Fruit fly (Drosophila melanogaster): ENCODE data around the gene Rap1.

The Rap1 gene

dm6 chr3L:1856467-1857350, 5.3 kb downstream of the Rap1 start, which contains the start of gene CG12024 (continued):
- TF ChIP-seq bowl (GFP tag; IDR thresholded peaks at IDR 0.05): no peak
- peak; percentile 42; the same call in 1 of the 2 replicates for TF ChIP-seq unc-4 (GFP tag; IDR thresholded peaks at IDR 0.05; ENCODE audit: partially characterized antibody)
- TF ChIP-seq CG10565 (GFP tag; optimal IDR thresholded peaks at IDR 0.05): no peak
- TF ChIP-seq CG11695 (GFP tag; IDR thresholded peaks at IDR 0.05): 0 out of 3 replicates have a peak, but pooled peaks have one; percentile 18
- no peak for TF ChIP-seq mld (GFP tag; IDR thresholded peaks at IDR 0.05; ENCODE audit: partially characterized antibody)
- peak; percentile 76 for TF ChIP-seq CG10209 (GFP tag; optimal IDR thresholded peaks at IDR 0.05)
- TF ChIP-seq dmrt11E (tag; optimal IDR thresholded peaks at IDR 0.05): peak; percentile 58
- no peak for TF ChIP-seq CG11723 (GFP tag; optimal IDR thresholded peaks at IDR 0.05)
- TF ChIP-seq CG12104 (GFP tag; optimal IDR thresholded peaks at IDR 0.05): peak; percentile 53
- peak; percentile 71 for TF ChIP-seq Sry-δ (GFP tag; optimal IDR thresholded peaks at IDR 0.05)
- TF ChIP-seq ro (GFP tag; IDR thresholded peaks at IDR 0.05): no peak
- TF ChIP-seq chn (GFP tag; optimal IDR thresholded peaks at IDR 0.05): peak; percentile 70
- no peak for TF ChIP-seq CG16813 (GFP tag; IDR thresholded peaks at IDR 0.05; ENCODE audit: partially characterized antibody)
- TF ChIP-seq slou (GFP tag; optimal IDR thresholded peaks at IDR 0.05): peak; percentile 62
- TF ChIP-seq BtbVII (GFP tag; optimal IDR thresholded peaks at IDR 0.05): no peak
- peak; percentile 76 for TF ChIP-seq Max (GFP tag; optimal IDR thresholded peaks at IDR 0.05)
- TF ChIP-seq ap (GFP tag; IDR thresholded peaks at IDR 0.05): peak; percentile 21; the same call in 1 of the 2 replicates
- TF ChIP-seq hkb (optimal IDR thresholded peaks at IDR 0.05): peak; percentile 80
- peak; percentile 47; the same call in 1 of the 2 replicates for TF ChIP-seq hkb (GFP tag; IDR thresholded peaks at IDR 0.05)
- TF ChIP-seq CG12769 (tag; optimal IDR thresholded peaks at IDR 0.05): peak; percentile 87
- no peak for TF ChIP-seq ftz-f1 (GFP tag; optimal IDR thresholded peaks at IDR 0.05)
- peak; percentile 75 for TF ChIP-seq fd3F (GFP tag; optimal IDR thresholded peaks at IDR 0.05)
- peak; percentile 33 for TF ChIP-seq CTCF (GFP tag; optimal IDR thresholded peaks at IDR 0.05)
- peak; percentile 71 for TF ChIP-seq CG2116 (GFP tag; optimal IDR thresholded peaks at IDR 0.05)
- TF ChIP-seq fu2 (GFP tag; optimal IDR thresholded peaks at IDR 0.05): peak; percentile 78
- TF ChIP-seq CG8478 (optimal IDR thresholded peaks at IDR 0.05): no peak
- 0 out of 3 replicates have a peak, but pooled peaks have one; percentile 14 for TF ChIP-seq ase (GFP tag; IDR thresholded peaks at IDR 0.05)
- TF ChIP-seq knrl (GFP tag; IDR thresholded peaks at IDR 0.05; ENCODE audit: partially characterized antibody): peak; percentile 46; the same call in 2 of the 3 replicates
- peak; percentile 92 for TF ChIP-seq CG2120 (GFP tag; optimal IDR thresholded peaks at IDR 0.05)
- TF ChIP-seq oc (tag; optimal IDR thresholded peaks at IDR 0.05): no peak
- TF ChIP-seq BEAF-32 (GFP tag; optimal IDR thresholded peaks at IDR 0.05): peak; percentile 62
- TF ChIP-seq insv (GFP tag; optimal IDR thresholded peaks at IDR 0.05): peak in 1 of 2 experiments; percentile 62
- no peak for TF ChIP-seq CG34376 (GFP tag; optimal IDR thresholded peaks at IDR 0.05)
- peak; percentile 24 for TF ChIP-seq GATAe (GFP tag; conservative IDR thresholded peaks at IDR 0.05)
- TF ChIP-seq CG9437 (GFP tag; optimal IDR thresholded peaks at IDR 0.05): peak; percentile 59
- TF ChIP-seq Nf-YC (tag; optimal IDR thresholded peaks at IDR 0.05): peak; percentile 73
- peak; percentile 34 for TF ChIP-seq ab (GFP tag; optimal IDR thresholded peaks at IDR 0.05)
- TF ChIP-seq CG2712 (tag; optimal IDR thresholded peaks at IDR 0.05): peak; percentile 73
- TF ChIP-seq HHEX (GFP tag; optimal IDR thresholded peaks at IDR 0.05): peak; percentile 46
- peak; percentile 35 for TF ChIP-seq Camta (GFP tag; optimal IDR thresholded peaks at IDR 0.05)
- no peak for TF ChIP-seq CG5245 (GFP tag; optimal IDR thresholded peaks at IDR 0.05)
- peak; percentile 71 to 75 for TF ChIP-seq Hr51 (GFP tag; optimal IDR thresholded peaks at IDR 0.05)
- TF ChIP-seq Sox102F (GFP tag; optimal IDR thresholded peaks at IDR 0.05): peak; percentile 68
- peak; percentile 10 for TF ChIP-seq CG10462 (GFP tag; optimal IDR thresholded peaks at IDR 0.05)
- TF ChIP-seq ind (GFP tag; optimal IDR thresholded peaks at IDR 0.05): peak; percentile 84
- TF ChIP-seq TFAM (GFP tag; optimal IDR thresholded peaks at IDR 0.05): no peak
- peak; percentile 39 for TF ChIP-seq CG3065 (GFP tag; optimal IDR thresholded peaks at IDR 0.05)
- peak; percentile 76 for TF ChIP-seq bab2 (GFP tag; optimal IDR thresholded peaks at IDR 0.05)
- TF ChIP-seq Xbp1 (GFP tag; optimal IDR thresholded peaks at IDR 0.05): peak; percentile 82

All from whole organism, embryonic.